Worm (Caenorhabditis elegans): ENCODE measurements around the gene F58G1.8.

The F58G1.8 gene

DNA sequence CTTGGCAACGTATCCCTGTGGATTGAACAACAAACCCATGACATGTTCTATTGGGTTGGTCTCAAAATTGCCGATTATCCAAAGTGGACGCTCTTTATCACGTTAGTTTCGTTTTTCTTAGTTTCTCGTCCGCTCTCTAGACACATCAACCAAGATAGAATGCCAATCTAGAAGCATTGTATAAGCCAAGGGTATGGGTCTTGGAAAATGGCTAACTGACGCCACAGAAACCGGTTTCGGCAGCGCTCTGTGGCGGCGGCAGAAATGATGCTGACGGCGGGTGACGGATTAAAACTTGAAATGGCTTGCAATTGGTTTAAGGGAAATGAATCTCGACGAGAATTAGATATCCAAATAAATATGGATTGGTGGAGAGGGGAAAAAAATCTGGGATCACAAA, 40.1 kb upstream of the F58G1.8 start (continued):
- TF ChIP-seq nfya-1 (tag; optimal IDR thresholded peaks at IDR 0.05; ENCODE audit: borderline replicate concordance, insufficient read depth) = no peak
- no peak for TF ChIP-seq pha-4 (tag; optimal IDR thresholded peaks at IDR 0.05)
- no peak for TF ChIP-seq lin-54 (GFP tag; optimal IDR thresholded peaks at IDR 0.05)

DNA sequence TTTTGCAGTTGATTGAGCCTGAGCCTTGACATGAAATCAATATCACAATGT, 39.9 kb upstream of the F58G1.8 start, which contains the start of gene ptr-18:
TSS of gene ptr-18 (plus strand) at position 9 of the 51 bp plus-strand sequence.
- TF ChIP-seq dpff-1 (tag; optimal IDR thresholded peaks at IDR 0.05) = no peak
- no peak for TF ChIP-seq tlf-1 (GFP tag; optimal IDR thresholded peaks at IDR 0.05)

DNA sequence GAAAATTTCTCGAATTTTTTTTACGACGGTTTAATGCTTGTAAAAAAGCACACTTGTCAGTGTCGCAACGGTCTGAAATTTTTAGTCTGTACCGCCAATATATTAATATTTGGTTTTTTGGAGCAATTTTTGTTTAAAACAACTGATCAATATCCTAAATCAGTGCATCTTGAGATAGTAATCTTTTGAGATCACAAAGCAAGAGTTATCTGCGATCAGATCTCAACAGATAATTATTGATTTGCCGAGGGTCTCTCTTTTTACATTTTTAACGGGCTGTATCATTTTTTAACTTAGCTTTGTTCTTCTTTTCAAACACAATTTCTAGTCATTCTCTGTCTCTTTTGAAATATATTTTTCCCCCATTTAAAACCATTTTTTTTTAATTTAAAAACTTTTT, 39.7 kb upstream of the F58G1.8 start:
- TF ChIP-seq nfyb-1 (GFP tag; IDR thresholded peaks at IDR 0.05) (no peak), egrh-3 (GFP tag; IDR thresholded peaks at IDR 0.05) (no peak)

DNA sequence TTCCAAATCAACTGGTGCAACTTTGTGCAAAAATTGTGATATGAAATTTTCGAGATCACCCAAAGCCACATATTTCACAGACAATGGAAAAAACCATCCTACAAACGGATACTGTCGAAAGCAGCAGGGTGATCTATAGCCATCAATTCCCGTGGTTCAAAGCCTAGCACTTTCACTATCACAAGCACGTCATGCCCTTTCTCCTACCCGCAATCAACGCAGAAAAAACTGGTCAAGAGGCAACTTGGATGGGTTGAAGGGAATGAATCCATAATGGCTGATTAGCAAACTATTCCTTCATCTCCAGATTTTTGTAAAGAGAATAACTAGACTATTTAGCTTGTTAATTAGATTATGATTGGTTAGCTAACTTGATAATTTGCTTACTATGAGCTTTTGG, 36.3 kb upstream of the F58G1.8 start:
- no peak for TF ChIP-seq madf-10 (tag; optimal IDR thresholded peaks at IDR 0.05)

DNA sequence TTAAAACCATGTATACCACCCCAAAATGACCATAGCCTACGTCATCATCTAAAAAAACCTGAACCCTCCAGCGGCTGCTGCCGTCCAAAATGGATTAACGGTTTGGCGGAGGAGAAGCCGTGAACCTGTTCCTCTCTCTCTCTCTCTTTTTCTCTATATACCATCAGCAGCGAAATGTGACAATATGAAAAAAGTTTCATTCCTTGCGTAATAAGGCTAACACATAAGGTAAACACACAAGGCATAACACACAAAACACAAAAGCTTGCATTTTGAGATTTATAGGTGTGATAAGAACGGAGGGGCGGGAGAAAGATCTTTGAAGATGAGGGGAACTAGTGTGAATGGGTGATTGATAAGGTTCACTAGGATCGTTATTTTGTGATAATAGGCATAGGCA, 35.8 kb upstream of the F58G1.8 start:
- TF ChIP-seq F23B12.7 (tag; optimal IDR thresholded peaks at IDR 0.05; ENCODE audit: insufficient read depth) (no peak), tbp1 (GFP tag; optimal IDR thresholded peaks at IDR 0.05) (no peak), Y67H2A.10 (GFP tag; conservative IDR thresholded peaks at IDR 0.05) (no peak), ztf-6 (GFP tag; IDR thresholded peaks at IDR 0.05) (no peak), C17E4.6 (GFP tag; IDR thresholded peaks at IDR 0.05) (no peak), nhr-80 (tag; optimal IDR thresholded peaks at IDR 0.05) (no peak)

DNA sequence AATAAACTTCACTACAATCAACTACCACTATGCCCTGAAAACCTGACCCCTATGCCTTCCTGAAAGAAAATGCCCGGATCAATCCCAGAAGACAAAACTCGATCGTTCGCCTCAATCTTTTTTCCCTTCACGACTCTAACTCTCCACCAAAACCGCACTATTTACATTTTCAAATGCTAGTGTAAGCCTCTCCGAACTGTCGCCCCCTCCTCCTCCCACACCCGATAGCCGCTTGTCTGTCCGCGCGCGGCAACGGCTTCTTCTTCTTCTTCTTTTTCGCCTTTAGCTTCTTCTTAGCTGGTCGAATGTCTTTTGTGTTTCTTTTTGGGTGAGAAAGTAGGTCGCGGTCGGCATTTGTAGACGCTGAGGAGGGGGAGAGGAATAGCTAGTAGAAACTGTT, 34.8 kb upstream of the F58G1.8 start:
- TF ChIP-seq T07F8.4 (tag; optimal IDR thresholded peaks at IDR 0.05) = no peak
- TF ChIP-seq pha-4 (tag; optimal IDR thresholded peaks at IDR 0.05) = no peak
- no peak for TF ChIP-seq madf-10 (tag; optimal IDR thresholded peaks at IDR 0.05)
- TF ChIP-seq egrh-3 (GFP tag; IDR thresholded peaks at IDR 0.05) = no peak

DNA sequence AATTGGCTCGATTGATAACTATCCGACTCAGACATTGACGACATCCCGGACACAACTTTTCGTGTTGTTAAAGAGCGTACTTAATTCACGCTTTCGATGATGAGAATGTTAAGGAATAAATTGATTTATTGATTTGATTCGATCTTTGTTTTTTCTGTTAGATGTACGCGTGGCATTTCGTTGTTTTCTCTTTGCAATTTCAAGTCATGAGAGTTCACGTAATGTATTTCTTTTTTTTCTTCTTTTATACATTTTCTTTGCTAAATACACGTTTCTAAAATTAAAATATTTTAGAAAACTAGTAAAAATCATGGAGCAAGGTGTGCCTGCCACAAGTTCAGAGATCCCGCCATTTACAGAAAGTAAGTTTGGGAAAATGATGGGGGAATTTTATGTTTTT, 29.2 kb upstream of the F58G1.8 start, which contains the start of the genes Y38F1A.1 and Y38F1A.2:
TSS of gene Y38F1A.1 (minus strand) at position 101 of the 400 bp plus-strand sequence.
TSS of gene Y38F1A.2 (plus strand) at position 289 of the 400 bp plus-strand sequence.
- TF ChIP-seq akir-1 (GFP tag; optimal IDR thresholded peaks at IDR 0.05) = no peak
- TF ChIP-seq aptf-2 (GFP tag; conservative IDR thresholded peaks at IDR 0.05) = no peak
- TF ChIP-seq ceh-79 (tag; optimal IDR thresholded peaks at IDR 0.05) = no peak

DNA sequence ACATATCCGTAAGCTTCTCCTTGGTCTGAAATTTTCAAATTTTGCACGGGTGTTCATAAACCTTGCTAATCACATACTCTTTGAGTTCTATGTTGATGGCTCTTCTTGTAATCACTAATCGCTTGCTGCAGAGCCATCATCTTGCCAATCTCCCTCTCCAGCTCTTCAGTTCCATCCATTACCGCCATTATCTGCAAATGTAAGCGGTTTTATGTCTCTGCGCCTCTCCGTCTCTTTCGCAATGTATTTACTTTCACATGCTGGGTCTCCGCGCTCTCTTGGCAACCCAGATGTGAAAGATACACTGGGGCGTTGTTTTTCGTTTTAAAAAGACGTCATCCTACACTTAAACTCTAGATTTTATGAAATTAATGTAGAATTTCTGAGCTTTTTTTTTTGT, 27.8 kb upstream of the F58G1.8 start:
- TF ChIP-seq T26A5.8 (tag; optimal IDR thresholded peaks at IDR 0.05) (no peak), nhr-90 (tag; optimal IDR thresholded peaks at IDR 0.05) (no peak), rpc-1 (optimal IDR thresholded peaks at IDR 0.05) (no peak), rpc-1 (tag; optimal IDR thresholded peaks at IDR 0.05) (no peak), hmg-1.2 (GFP tag; IDR thresholded peaks at IDR 0.05) (peak; percentile 65; the same call in 1 of the 2 replicates), atf-7 (tag; optimal IDR thresholded peaks at IDR 0.05) (no peak), ceh-100 (GFP tag; IDR thresholded peaks at IDR 0.05) (no peak), madf-6 (GFP tag; IDR thresholded peaks at IDR 0.05) (no peak), ztf-18 (tag; optimal IDR thresholded peaks at IDR 0.05) (no peak), snpc-1.3 (tag; optimal IDR thresholded peaks at IDR 0.05; ENCODE audit: insufficient read depth) (no peak), let-526 (GFP tag; IDR thresholded peaks at IDR 0.05) (no peak), tbx-9 (tag; optimal IDR thresholded peaks at IDR 0.05; ENCODE audit: borderline replicate concordance) (no peak), snpc-1.1 (tag; optimal IDR thresholded peaks at IDR 0.05; ENCODE audit: insufficient read depth) (no peak), snpc-4 (GFP tag; optimal IDR thresholded peaks at IDR 0.05) (no peak), snpc-4 (tag; optimal IDR thresholded peaks at IDR 0.05) (peak in 2 of 4 experiments; percentile 39 to 57), hlh-26 (GFP tag; conservative IDR thresholded peaks at IDR 0.05) (no peak), aptf-3 (GFP tag; IDR thresholded peaks at IDR 0.05) (no peak), pbrm-1 (GFP tag; IDR thresholded peaks at IDR 0.05) (0 out of 2 replicates have a peak, but pooled peaks have one; percentile 17), lsy-27 (tag; optimal IDR thresholded peaks at IDR 0.05; ENCODE audit: borderline replicate concordance, insufficient read depth) (no peak), lin-54 (GFP tag; optimal IDR thresholded peaks at IDR 0.05) (no peak), Y53F4B.3 (GFP tag; IDR thresholded peaks at IDR 0.05) (no peak)

All from whole organism, young adult.